Worm (Caenorhabditis elegans): ENCODE data around the gene pals-37.

pals-37 gene

ce11 chrV:12478990-12479389, 37.7 kb upstream of the pals-37 start:
- TF ChIP-seq duxl-1 (tag; optimal IDR thresholded peaks at IDR 0.05; ENCODE audit: poor library complexity), result no peak
- peak; percentile 56 for TF ChIP-seq nhr-11 (tag; optimal IDR thresholded peaks at IDR 0.05)
- TF ChIP-seq hmg-1.1 (GFP tag; IDR thresholded peaks at IDR 0.05), result 0 out of 2 replicates have a peak, but pooled peaks have one; percentile 19
- TF ChIP-seq dmd-8 (GFP tag; IDR thresholded peaks at IDR 0.05), result 0 out of 2 replicates have a peak, but pooled peaks have one; percentile 33
- TF ChIP-seq daf-16 (GFP tag; optimal IDR thresholded peaks at IDR 0.05), result peak in 1 of 2 experiments; percentile 86
- no peak for TF ChIP-seq daf-16 (tag; optimal IDR thresholded peaks at IDR 0.05)
- no peak for TF ChIP-seq pha-4 (GFP tag; IDR thresholded peaks at IDR 0.05)
- no peak for TF ChIP-seq pha-4 (tag; optimal IDR thresholded peaks at IDR 0.05)
- no peak for TF ChIP-seq F10B5.3 (tag; optimal IDR thresholded peaks at IDR 0.05)
- TF ChIP-seq madf-5 (GFP tag; IDR thresholded peaks at IDR 0.05), result no peak
- no peak for TF ChIP-seq sdz-12 (GFP tag; optimal IDR thresholded peaks at IDR 0.05)
- 0 out of 2 replicates have a peak, but pooled peaks have one; percentile 34 for TF ChIP-seq ctbp-1 (GFP tag; IDR thresholded peaks at IDR 0.05)
- no peak for TF ChIP-seq nhr-237 (tag; optimal IDR thresholded peaks at IDR 0.05)
- TF ChIP-seq hlh-11 (tag; optimal IDR thresholded peaks at IDR 0.05), result peak; percentile 61

- no peak for TF ChIP-seq F44E2.7 (GFP tag; IDR thresholded peaks at IDR 0.05)
- TF ChIP-seq ces-1 (GFP tag; optimal IDR thresholded peaks at IDR 0.05), result no peak
- TF ChIP-seq madf-9 (GFP tag; conservative IDR thresholded peaks at IDR 0.05), result no peak
- no peak for TF ChIP-seq ztf-7 (tag; optimal IDR thresholded peaks at IDR 0.05)
- no peak for TF ChIP-seq arid-1 (GFP tag; conservative IDR thresholded peaks at IDR 0.05)
- peak in 1 of 2 experiments; percentile 41 for TF ChIP-seq unc-62 (GFP tag; optimal IDR thresholded peaks at IDR 0.05 in 1 of 2)
- no peak for TF ChIP-seq unc-62 (tag; optimal IDR thresholded peaks at IDR 0.05)
- no peak for TF ChIP-seq nhr-6 (tag; optimal IDR thresholded peaks at IDR 0.05)
- TF ChIP-seq hlh-30 (tag; optimal IDR thresholded peaks at IDR 0.05; ENCODE audit: insufficient read depth), result no peak
- no peak for TF ChIP-seq dmd-9 (GFP tag; IDR thresholded peaks at IDR 0.05)
- TF ChIP-seq ceh-20 (GFP tag; IDR thresholded peaks at IDR 0.05), result no peak
- TF ChIP-seq zfp-3 (GFP tag; conservative IDR thresholded peaks at IDR 0.05), result no peak
- TF ChIP-seq nhr-41 (GFP tag; IDR thresholded peaks at IDR 0.05), result no peak
- TF ChIP-seq aha-1 (tag), result peak; percentile 59
Measured at ce11 chrV:12478111-12478510, 36.8 kb upstream of the pals-37 start, which contains the start of gene atn-1. Gene atn-1 (plus strand): TSS chrV:12478411.

ce11 chrV:12477139-12477538, 35.8 kb upstream of the pals-37 start:
- TF ChIP-seq nhr-11 (tag; optimal IDR thresholded peaks at IDR 0.05) (peak; percentile 41), madf-9 (GFP tag; conservative IDR thresholded peaks at IDR 0.05) (peak; percentile 44; the same call in 1 of the 2 replicates), daf-16 (GFP tag; optimal IDR thresholded peaks at IDR 0.05) (peak in 1 of 2 experiments; percentile 12), daf-16 (tag; optimal IDR thresholded peaks at IDR 0.05) (no peak), set-16 (GFP tag; IDR thresholded peaks at IDR 0.05) (peak; percentile 54), zfp-3 (GFP tag; conservative IDR thresholded peaks at IDR 0.05) (0 out of 2 replicates have a peak, but pooled peaks have one; percentile 34), hlh-11 (tag; optimal IDR thresholded peaks at IDR 0.05) (peak; percentile 50), ctbp-1 (GFP tag; IDR thresholded peaks at IDR 0.05) (0 out of 2 replicates have a peak, but pooled peaks have one; percentile 10), nhr-10 (tag; optimal IDR thresholded peaks at IDR 0.05) (no peak), nhr-237 (tag; optimal IDR thresholded peaks at IDR 0.05) (no peak), ztf-11 (tag; optimal IDR thresholded peaks at IDR 0.05) (no peak), zag-1 (tag; optimal IDR thresholded peaks at IDR 0.05) (no peak), unc-62 (GFP tag; optimal IDR thresholded peaks at IDR 0.05 in 1 of 2) (peak in 1 of 2 experiments; percentile 65), unc-62 (tag; optimal IDR thresholded peaks at IDR 0.05) (no peak)

ce11 chrV:12475360-12475759, 34.0 kb upstream of the pals-37 start:
- no peak for TF ChIP-seq daf-8 (GFP tag; IDR thresholded peaks at IDR 0.05)
- TF ChIP-seq hlh-30 (tag; optimal IDR thresholded peaks at IDR 0.05; ENCODE audit: insufficient read depth), result peak; percentile 75
- TF ChIP-seq Y5F2A.4 (GFP tag; optimal IDR thresholded peaks at IDR 0.05), result no peak
- no peak for TF ChIP-seq sdz-12 (GFP tag; optimal IDR thresholded peaks at IDR 0.05)
- TF ChIP-seq nhr-28 (tag; optimal IDR thresholded peaks at IDR 0.05), result peak; percentile 62
- TF ChIP-seq arid-1 (GFP tag; conservative IDR thresholded peaks at IDR 0.05), result no peak
- TF ChIP-seq egl-43 (GFP tag; IDR thresholded peaks at IDR 0.05), result no peak
- TF ChIP-seq aha-1 (tag), result peak; percentile 90
- TF ChIP-seq nhr-237 (tag; optimal IDR thresholded peaks at IDR 0.05), result no peak
- peak; percentile 66 for TF ChIP-seq nhr-77 (tag; optimal IDR thresholded peaks at IDR 0.05)
- peak; percentile 72 for TF ChIP-seq dmd-6 (GFP tag; IDR thresholded peaks at IDR 0.05)
- TF ChIP-seq mxl-3 (GFP tag; optimal IDR thresholded peaks at IDR 0.05), result no peak
- no peak for TF ChIP-seq jun-1 (tag; optimal IDR thresholded peaks at IDR 0.05)
- no peak for TF ChIP-seq nhr-42 (GFP tag; IDR thresholded peaks at IDR 0.05)
- no peak for TF ChIP-seq mes-2 (tag; optimal IDR thresholded peaks at IDR 0.05; ENCODE audit: poor library complexity, severe bottlenecking)
- TF ChIP-seq ceh-20 (GFP tag; IDR thresholded peaks at IDR 0.05), result no peak
- TF ChIP-seq zip-2 (tag; optimal IDR thresholded peaks at IDR 0.05), result no peak
- no peak for TF ChIP-seq lin-39 (tag; optimal IDR thresholded peaks at IDR 0.05)
- no peak for TF ChIP-seq spr-1 (tag; optimal IDR thresholded peaks at IDR 0.05)
- TF ChIP-seq lir-3 (tag; optimal IDR thresholded peaks at IDR 0.05), result no peak
